Worm (Caenorhabditis elegans) whole organism, late embryonic: ENCODE measurements around the gene F23D12.1.

Experiments used
- ama-1 ChIP-seq: fragments of 150-350 bp; optimal IDR thresholded peaks from 2 replicates; lab custom pipeline; 2014
- ceh-22 ChIP-seq: sonication (generic microtip); optimal IDR thresholded peaks from 2 replicates; lab custom pipeline; 2017; ENCODE audit warnings: missing biosample characterization, missing genetic modification characterization
- ceh-45 ChIP-seq: fragments of 200-800 bp; sonication (Bioruptor generic); IDR thresholded peaks from 2 replicates; pipeline ENCODE4 v1.3.6; 2022; ENCODE audit warnings: missing genetic modification reagents, missing genetic modification characterization, missing compliant biosample characterization
- dve-1 ChIP-seq: sonication (generic microtip); optimal IDR thresholded peaks from 2 replicates; lab custom pipeline; 2017; ENCODE audit warnings: antibody characterized with exemption, mild to moderate bottlenecking, missing genetic modification characterization, missing compliant biosample characterization
- fax-1 ChIP-seq: sonication (generic microtip); optimal IDR thresholded peaks from 2 replicates; lab custom pipeline; 2016; ENCODE audit warnings: missing genotype, missing genetic modification characterization, missing compliant biosample characterization
- lim-6 ChIP-seq: sonication (generic microtip); optimal IDR thresholded peaks from 2 replicates; lab custom pipeline; 2016; ENCODE audit warnings: missing genetic modification characterization, missing compliant biosample characterization
- pag-3 ChIP-seq: sonication (generic microtip); optimal IDR thresholded peaks from 2 replicates; lab custom pipeline; 2016; ENCODE audit warnings: missing compliant biosample characterization, missing genetic modification characterization, borderline replicate concordance
- pat-9 ChIP-seq: fragments of 200-800 bp; sonication (Bioruptor generic); optimal IDR thresholded peaks from 2 replicates; lab custom pipeline; 2018; ENCODE audit warnings: mild to moderate bottlenecking, missing genetic modification characterization, moderate library complexity, missing compliant biosample characterization
- pha-4 ChIP-seq: fragments of 150-350 bp; optimal IDR thresholded peaks from 2 replicates; lab custom pipeline; 2018; ENCODE audit warnings: missing biosample characterization, missing genetic modification reagents, missing genetic modification characterization
- ref-2 ChIP-seq: sonication (generic microtip); optimal IDR thresholded peaks from 2 replicates; lab custom pipeline; 2016; ENCODE audit warnings: missing genetic modification characterization, missing compliant biosample characterization

DNA sequence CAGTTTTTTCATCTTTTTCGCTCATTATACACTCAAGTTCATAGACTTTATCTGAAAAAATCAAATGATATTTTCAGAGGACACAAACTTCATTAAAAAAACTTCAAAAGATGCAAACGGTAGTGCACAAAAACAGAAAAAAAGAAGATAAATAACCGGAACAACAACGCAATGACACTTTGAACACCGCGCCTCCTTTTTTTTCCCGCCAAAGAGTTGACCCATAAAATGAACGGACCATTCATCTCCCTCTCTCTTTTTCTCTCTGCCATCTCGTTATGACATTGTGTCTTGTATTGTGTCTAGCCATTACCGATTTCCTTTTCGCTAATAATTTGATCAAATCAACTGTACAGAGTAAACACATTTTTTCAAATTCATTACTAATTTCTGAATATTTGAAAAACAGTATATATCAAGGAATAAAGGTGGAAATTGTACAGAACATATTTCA lies 6.4 kb downstream of the F23D12.1 start, which contains the start of gene F23D12.2:
- TF ChIP-seq pat-9 (tag; lab: Kevin White, UChicago): no peak
- no peak for TF ChIP-seq pha-4 (tag; lab: Kevin White, UChicago)
- no peak for TF ChIP-seq ceh-22 (tag; lab: Kevin White, UChicago)
- no peak for TF ChIP-seq lim-6 (tag; lab: Kevin White, UChicago)
- TF ChIP-seq dve-1: no peak
- TF ChIP-seq pag-3: no peak
- TF ChIP-seq ceh-45 (GFP tag; lab: Robert Waterston, UW): no peak
- TF ChIP-seq fax-1 (tag; lab: Kevin White, UChicago): no peak
- TF ChIP-seq ama-1 (lab: Kevin White, UChicago): no peak
- no peak for TF ChIP-seq ref-2 (tag; lab: Kevin White, UChicago)
